Fruit fly (Drosophila melanogaster) whole organism, embryonic: ENCODE measurements around the gene Cand1.

Experiments
- Atf3 ChIP-seq: fragments of 200-800 bp; sonication (Bioruptor generic); optimal IDR thresholded peaks from 3 replicates; lab custom pipeline; 2016; ENCODE audit warnings: missing biosample characterization, missing genetic modification characterization
- BEAF-32 ChIP-seq: fragments of 200-800 bp; sonication (Bioruptor generic); optimal IDR thresholded peaks from 3 replicates; lab custom pipeline; 2017; ENCODE audit warnings: missing biosample characterization, missing genetic modification characterization, mild to moderate bottlenecking, moderate library complexity, missing genetic modification reagents
- CG14710 ChIP-seq: fragments of 200-800 bp; sonication (Bioruptor generic); optimal IDR thresholded peaks from 3 replicates; lab custom pipeline; 2019; ENCODE audit warnings: missing biosample characterization, mild to moderate bottlenecking, missing genetic modification characterization, moderate library complexity
- CG17186 ChIP-seq: fragments of 200-800 bp; sonication (Bioruptor generic); optimal IDR thresholded peaks from 3 replicates; lab custom pipeline; 2017; ENCODE audit warnings: missing biosample characterization, missing genetic modification reagents, missing genetic modification characterization
- CG17361 ChIP-seq: fragments of 200-800 bp; sonication (Bioruptor generic); IDR thresholded peaks from 3 replicates; pipeline ENCODE4 v1.3.6; 2022; ENCODE audit warnings: missing biosample characterization, missing genetic modification characterization
- CG2712 ChIP-seq: fragments of 200-800 bp; optimal IDR thresholded peaks from 3 replicates; lab custom pipeline; 2019; ENCODE audit warnings: missing biosample characterization, mild to moderate bottlenecking, missing genetic modification characterization, moderate library complexity
- CG3065 ChIP-seq: fragments of 200-800 bp; sonication (Bioruptor generic); optimal IDR thresholded peaks from 2 replicates; lab custom pipeline; 2016; ENCODE audit warnings: missing biosample characterization, missing genetic modification characterization
- CG31388 ChIP-seq: fragments of 200-800 bp; sonication (Bioruptor generic); optimal IDR thresholded peaks from 2 replicates; lab custom pipeline; 2016; ENCODE audit warnings: missing biosample characterization, missing genetic modification characterization
- CG34224 ChIP-seq: fragments of 200-800 bp; sonication (Bioruptor generic); IDR thresholded peaks from 3 replicates; pipeline ENCODE4 v1.3.6; 2022; ENCODE audit warnings: missing biosample characterization, missing genetic modification characterization; ENCODE audit not compliant: partially characterized antibody
- CG4424 ChIP-seq: fragments of 200-800 bp; sonication (Bioruptor generic); optimal IDR thresholded peaks from 3 replicates; lab custom pipeline; 2016; ENCODE audit warnings: missing biosample characterization, missing genetic modification characterization
- CG7372 ChIP-seq: fragments of 200-800 bp; sonication (Bioruptor generic); IDR thresholded peaks from 2 replicates; pipeline ENCODE4 v1.3.6; 2022; ENCODE audit warnings: missing biosample characterization, missing genetic modification characterization
- CG7928 ChIP-seq: fragments of 200-800 bp; sonication (Bioruptor generic); optimal IDR thresholded peaks from 2 replicates; lab custom pipeline; 2017; ENCODE audit warnings: missing biosample characterization, mild to moderate bottlenecking, missing genetic modification characterization
- CG9932 ChIP-seq: fragments of 200-800 bp; sonication (Bioruptor generic); IDR thresholded peaks from 2 replicates; pipeline ENCODE4 v1.3.6; 2022; ENCODE audit warnings: missing biosample characterization, missing genetic modification characterization
- D19B ChIP-seq: fragments of 200-800 bp; sonication (Bioruptor generic); optimal IDR thresholded peaks from 2 replicates; lab custom pipeline; 2017; ENCODE audit warnings: missing biosample characterization, mild to moderate bottlenecking, missing genetic modification characterization
- Doc3 ChIP-seq: fragments of 200-800 bp; sonication (Bioruptor generic); IDR thresholded peaks from 3 replicates; pipeline ENCODE4 v1.3.6; 2022; ENCODE audit warnings: missing biosample characterization, missing genetic modification characterization; ENCODE audit not compliant: partially characterized antibody
- Ets97D ChIP-seq: fragments of 200-800 bp; sonication (Bioruptor generic); optimal IDR thresholded peaks from 3 replicates; lab custom pipeline; 2016; ENCODE audit warnings: missing biosample characterization, missing genetic modification characterization
- H2.0 ChIP-seq: fragments of 200-800 bp; sonication (Bioruptor generic); IDR thresholded peaks from 2 replicates; pipeline ENCODE4 v1.3.6; 2022; ENCODE audit warnings: missing biosample characterization, missing genetic modification characterization
- Hsf ChIP-seq: fragments of 200-800 bp; sonication (Bioruptor generic); optimal IDR thresholded peaks from 3 replicates; lab custom pipeline; 2016; ENCODE audit warnings: missing biosample characterization, missing genetic modification characterization
- Max ChIP-seq: fragments of 200-800 bp; sonication (Bioruptor generic); optimal IDR thresholded peaks from 2 replicates; lab custom pipeline; 2016; ENCODE audit warnings: missing biosample characterization, mild to moderate bottlenecking, missing genetic modification characterization
- Nf-YA ChIP-seq: fragments of 200-800 bp; sonication (Bioruptor generic); IDR thresholded peaks from 2 replicates; pipeline ENCODE4 v1.3.6; 2022; ENCODE audit warnings: missing biosample characterization, missing genetic modification characterization
- Rfx ChIP-seq: fragments of 200-800 bp; sonication (Bioruptor generic); IDR thresholded peaks from 2 replicates; pipeline ENCODE4 v1.3.6; 2022; ENCODE audit warnings: missing biosample characterization, missing genetic modification characterization
- ab ChIP-seq: fragments of 200-800 bp; sonication (Bioruptor generic); optimal IDR thresholded peaks from 2 replicates; lab custom pipeline; 2016; ENCODE audit warnings: missing biosample characterization, missing genetic modification characterization
- aop ChIP-seq: fragments of 200-800 bp; sonication (Bioruptor generic); IDR thresholded peaks from 2 replicates; pipeline ENCODE4 v1.3.6; 2022; ENCODE audit warnings: missing biosample characterization, missing genetic modification characterization
- bcd ChIP-seq: fragments of 200-800 bp; sonication (Bioruptor generic); optimal IDR thresholded peaks from 2 replicates; lab custom pipeline; 2017; ENCODE audit warnings: missing biosample characterization, mild to moderate bottlenecking, missing genetic modification characterization
- bsh ChIP-seq, 2 experiments: fragments of 200-800 bp; sonication (Bioruptor generic); optimal IDR thresholded peaks; 2 replicates each; lab custom pipeline; 2017 to 2018; ENCODE audit warnings: mild to moderate bottlenecking in 2 of 2, missing biosample characterization in 2 of 2, missing genetic modification characterization in 2 of 2, moderate library complexity in 1 of 2
- chm ChIP-seq: fragments of 200-800 bp; sonication (Bioruptor generic); IDR thresholded peaks from 2 replicates; pipeline ENCODE4 v1.3.6; 2022; ENCODE audit warnings: missing biosample characterization, missing genetic modification characterization
- chn ChIP-seq: fragments of 200-800 bp; sonication (Bioruptor generic); optimal IDR thresholded peaks from 2 replicates; lab custom pipeline; 2016; ENCODE audit warnings: missing biosample characterization, missing genetic modification characterization
- crol ChIP-seq: fragments of 200-800 bp; sonication (Bioruptor generic); IDR thresholded peaks from 2 replicates; pipeline ENCODE4 v1.3.6; 2022; ENCODE audit warnings: missing biosample characterization, missing genetic modification characterization
- crp ChIP-seq, 2 experiments: fragments of 200-800 bp; sonication (Bioruptor generic); optimal IDR thresholded peaks; 2 replicates in 1 of 2; 3 replicates in 1 of 2; lab custom pipeline; 2017; ENCODE audit warnings: missing biosample characterization in 2 of 2, missing genetic modification characterization in 2 of 2, mild to moderate bottlenecking in 1 of 2, moderate library complexity in 1 of 2
- dmrt11E ChIP-seq: fragments of 200-800 bp; sonication (Bioruptor generic); optimal IDR thresholded peaks from 3 replicates; lab custom pipeline; 2018; ENCODE audit warnings: missing biosample characterization, mild to moderate bottlenecking, missing genetic modification characterization, moderate library complexity
- esg ChIP-seq: fragments of 200-800 bp; sonication (Bioruptor generic); conservative IDR thresholded peaks from 2 replicates; pipeline ENCODE4 v1.3.6; 2022; ENCODE audit warnings: missing biosample characterization, missing genetic modification characterization
- ewg ChIP-seq: fragments of 200-800 bp; sonication (Bioruptor generic); optimal IDR thresholded peaks from 3 replicates; lab custom pipeline; 2017; ENCODE audit warnings: mild to moderate bottlenecking, missing biosample characterization, missing genetic modification reagents, missing genetic modification characterization
- gfzf ChIP-seq: fragments of 200-800 bp; sonication (Bioruptor generic); optimal IDR thresholded peaks from 2 replicates; lab custom pipeline; 2016; ENCODE audit warnings: missing biosample characterization, mild to moderate bottlenecking, missing genetic modification characterization, moderate library complexity
- hbn ChIP-seq: fragments of 200-800 bp; sonication (Bioruptor generic); IDR thresholded peaks from 2 replicates; pipeline ENCODE4 v1.3.6; 2022; ENCODE audit warnings: missing biosample characterization, missing genetic modification characterization; ENCODE audit not compliant: partially characterized antibody
- ind ChIP-seq: fragments of 200-800 bp; sonication (Bioruptor generic); optimal IDR thresholded peaks from 3 replicates; lab custom pipeline; 2016; ENCODE audit warnings: missing biosample characterization, missing genetic modification characterization
- jigr1 ChIP-seq: fragments of 200-800 bp; sonication (Bioruptor generic); IDR thresholded peaks from 3 replicates; pipeline ENCODE4 v1.3.6; 2022; ENCODE audit warnings: missing biosample characterization, missing genetic modification characterization
- kay ChIP-seq: fragments of 200-800 bp; sonication (Bioruptor generic); optimal IDR thresholded peaks from 2 replicates; lab custom pipeline; 2016; ENCODE audit warnings: missing biosample characterization, missing genetic modification characterization
- ken ChIP-seq: fragments of 200-800 bp; sonication (Bioruptor generic); IDR thresholded peaks from 3 replicates; pipeline ENCODE4 v1.3.6; 2022; ENCODE audit warnings: missing biosample characterization, missing genetic modification characterization
- lbe ChIP-seq: fragments of 200-800 bp; sonication (Bioruptor generic); optimal IDR thresholded peaks from 2 replicates; lab custom pipeline; 2016; ENCODE audit warnings: missing biosample characterization, mild to moderate bottlenecking, missing genetic modification characterization
- oc ChIP-seq: fragments of 200-800 bp; sonication (Bioruptor generic); optimal IDR thresholded peaks from 2 replicates; lab custom pipeline; 2018; ENCODE audit warnings: missing biosample characterization, mild to moderate bottlenecking, missing genetic modification characterization, moderate library complexity
- ranshi ChIP-seq: fragments of 200-800 bp; sonication (Bioruptor generic); IDR thresholded peaks from 2 replicates; pipeline ENCODE4 v1.3.6; 2022; ENCODE audit warnings: missing biosample characterization, missing genetic modification characterization
- schlank ChIP-seq: fragments of 200-800 bp; sonication (Bioruptor generic); optimal IDR thresholded peaks from 2 replicates; lab custom pipeline; 2018; ENCODE audit warnings: missing biosample characterization, mild to moderate bottlenecking, missing genetic modification characterization
- sens-2 ChIP-seq: fragments of 200-800 bp; sonication (Bioruptor generic); IDR thresholded peaks from 2 replicates; pipeline ENCODE4 v1.3.6; 2022; ENCODE audit warnings: missing biosample characterization, missing genetic modification characterization
- slbo ChIP-seq: fragments of 200-800 bp; sonication (Bioruptor generic); IDR thresholded peaks from 2 replicates; pipeline ENCODE4 v1.3.6; 2022; ENCODE audit warnings: missing biosample characterization, missing genetic modification characterization
- slp2 ChIP-seq: fragments of 200-800 bp; sonication (Bioruptor generic); optimal IDR thresholded peaks from 2 replicates; lab custom pipeline; 2016; ENCODE audit warnings: missing biosample characterization, missing genetic modification characterization
- ttk ChIP-seq: fragments of 200-800 bp; sonication (Bioruptor generic); IDR thresholded peaks from 2 replicates; pipeline ENCODE4 v2.1.2; 2022; ENCODE audit warnings: missing biosample characterization, missing genetic modification characterization
- twi ChIP-seq: fragments of 200-800 bp; optimal IDR thresholded peaks from 2 replicates; lab custom pipeline; 2019; ENCODE audit warnings: missing biosample characterization, mild to moderate bottlenecking, missing genetic modification characterization, moderate library complexity
- unc-4 ChIP-seq: fragments of 200-800 bp; sonication (Bioruptor generic); IDR thresholded peaks from 2 replicates; pipeline ENCODE4 v1.3.6; 2022; ENCODE audit warnings: missing biosample characterization, missing genetic modification characterization; ENCODE audit not compliant: partially characterized antibody
- wek ChIP-seq: fragments of 200-800 bp; sonication (Bioruptor generic); optimal IDR thresholded peaks from 3 replicates; lab custom pipeline; 2018; ENCODE audit warnings: missing biosample characterization, mild to moderate bottlenecking, missing genetic modification characterization, moderate library complexity

Cand1 gene

DNA sequence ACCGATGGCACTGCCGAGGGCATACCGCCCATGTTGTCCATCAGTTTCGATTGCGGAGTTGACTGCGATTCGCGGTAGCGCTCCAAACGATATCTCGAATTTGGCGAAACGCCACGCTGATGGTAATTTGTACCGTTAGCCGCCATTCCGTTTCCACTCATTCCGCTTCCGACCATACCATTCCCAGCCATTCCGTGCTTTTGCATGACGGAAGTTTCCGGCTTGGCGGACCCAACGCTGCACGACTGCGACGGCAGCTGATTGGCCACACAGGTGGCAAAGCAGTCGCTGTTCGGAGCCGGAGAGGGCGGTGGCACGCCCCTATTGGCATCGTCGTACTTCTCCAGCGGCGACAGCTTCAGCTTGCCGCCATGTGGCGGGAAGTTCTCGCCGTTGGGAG lies 9.8 kb upstream of the Cand1 start (continued):
- no peak for TF ChIP-seq crol (GFP tag; lab: Robert Waterston, UW)
- no peak for TF ChIP-seq slbo (GFP tag; lab: Robert Waterston, UW)
- 0 out of 3 replicates have a peak, but pooled peaks have one; percentile 32 for TF ChIP-seq Doc3 (GFP tag; lab: Robert Waterston, UW)
- TF ChIP-seq, all 482 proteins: peak for 12

dm6 chr2L:10366525-10366924 lies 4.0 kb upstream of the Cand1 start, which contains the start of gene CG5056:
CG5056 (plus strand) TSS chr2L:10366692.
- peak; percentile 36; the same call in 1 of the 2 replicates for TF ChIP-seq CG9932 (GFP tag; lab: Robert Waterston, UW)
- peak; percentile 41 for TF ChIP-seq ewg (GFP tag; lab: Kevin White, UChicago)
- TF ChIP-seq BEAF-32 = peak; percentile 44
- peak; percentile 61 for TF ChIP-seq gfzf (GFP tag; lab: Kevin White, UChicago)
- TF ChIP-seq ken = no peak
- TF ChIP-seq lbe (GFP tag; lab: Kevin White, UChicago) = peak; percentile 21
- TF ChIP-seq oc (tag; lab: Kevin White, UChicago) = no peak
- TF ChIP-seq CG14710 (tag; lab: Kevin White, UChicago) = peak; percentile 65
- TF ChIP-seq Hsf (GFP tag; lab: Kevin White, UChicago) = peak; percentile 2
- no peak for TF ChIP-seq CG7372 (GFP tag; lab: Robert Waterston, UW)
- no peak for TF ChIP-seq bsh (GFP tag; optimal IDR thresholded peaks at IDR 0.05; lab: Kevin White, UChicago)
- TF ChIP-seq chn (GFP tag; lab: Kevin White, UChicago) = no peak
- TF ChIP-seq kay = no peak
- TF ChIP-seq bcd (GFP tag; lab: Kevin White, UChicago) = no peak
- TF ChIP-seq ttk (GFP tag; lab: Robert Waterston, UW) = no peak
- no peak for TF ChIP-seq sens-2
- TF ChIP-seq chm (GFP tag; lab: Robert Waterston, UW) = no peak
- no peak for TF ChIP-seq slp2 (GFP tag; lab: Kevin White, UChicago)
- TF ChIP-seq Atf3 (GFP tag; lab: Kevin White, UChicago) = no peak
- TF ChIP-seq CG7928 (GFP tag; lab: Kevin White, UChicago) = peak; percentile 95
- no peak for TF ChIP-seq ranshi
- no peak for TF ChIP-seq ab
- TF ChIP-seq CG17361 (GFP tag; lab: Robert Waterston, UW) = peak; percentile 54; the same call in 2 of the 3 replicates
- no peak for TF ChIP-seq schlank (tag; lab: Kevin White, UChicago)
- peak; percentile 17 for TF ChIP-seq Max
- TF ChIP-seq CG3065 (GFP tag; lab: Kevin White, UChicago) = no peak
- TF ChIP-seq CG4424 (GFP tag; lab: Kevin White, UChicago) = peak; percentile 3
- TF ChIP-seq twi (tag; lab: Kevin White, UChicago) = no peak
- TF ChIP-seq Rfx = no peak
- TF ChIP-seq ind = no peak
- TF ChIP-seq CG31388 (GFP tag; lab: Kevin White, UChicago) = no peak
- no peak for TF ChIP-seq esg (GFP tag; lab: Robert Waterston, UW)
- TF ChIP-seq H2.0 (GFP tag; lab: Robert Waterston, UW) = no peak
- TF ChIP-seq jigr1 (GFP tag; lab: Robert Waterston, UW) = no peak; the same call in 2 of the 3 replicates
- TF ChIP-seq crp (GFP tag; optimal IDR thresholded peaks at IDR 0.05; lab: Kevin White, UChicago) = peak in 1 of 2 experiments; percentile 66
- TF ChIP-seq D19B (GFP tag; lab: Kevin White, UChicago) = no peak
- TF ChIP-seq CG34224 (GFP tag; lab: Robert Waterston, UW) = no peak
- no peak for TF ChIP-seq unc-4
- TF ChIP-seq CG17186 = peak; percentile 48
- peak; percentile 63 for TF ChIP-seq CG2712 (tag; lab: Kevin White, UChicago)
- no peak for TF ChIP-seq aop (GFP tag; lab: Robert Waterston, UW)
- TF ChIP-seq dmrt11E = peak; percentile 13
- TF ChIP-seq wek (GFP tag; lab: Kevin White, UChicago) = no peak
- TF ChIP-seq Nf-YA (GFP tag; lab: Robert Waterston, UW) = no peak
- peak; percentile 40 for TF ChIP-seq Ets97D (GFP tag; lab: Kevin White, UChicago)
- no peak for TF ChIP-seq hbn
